Fruit fly (Drosophila melanogaster): Measurements from ENCODE around the gene Hip14.

Gene Hip14

DNA sequence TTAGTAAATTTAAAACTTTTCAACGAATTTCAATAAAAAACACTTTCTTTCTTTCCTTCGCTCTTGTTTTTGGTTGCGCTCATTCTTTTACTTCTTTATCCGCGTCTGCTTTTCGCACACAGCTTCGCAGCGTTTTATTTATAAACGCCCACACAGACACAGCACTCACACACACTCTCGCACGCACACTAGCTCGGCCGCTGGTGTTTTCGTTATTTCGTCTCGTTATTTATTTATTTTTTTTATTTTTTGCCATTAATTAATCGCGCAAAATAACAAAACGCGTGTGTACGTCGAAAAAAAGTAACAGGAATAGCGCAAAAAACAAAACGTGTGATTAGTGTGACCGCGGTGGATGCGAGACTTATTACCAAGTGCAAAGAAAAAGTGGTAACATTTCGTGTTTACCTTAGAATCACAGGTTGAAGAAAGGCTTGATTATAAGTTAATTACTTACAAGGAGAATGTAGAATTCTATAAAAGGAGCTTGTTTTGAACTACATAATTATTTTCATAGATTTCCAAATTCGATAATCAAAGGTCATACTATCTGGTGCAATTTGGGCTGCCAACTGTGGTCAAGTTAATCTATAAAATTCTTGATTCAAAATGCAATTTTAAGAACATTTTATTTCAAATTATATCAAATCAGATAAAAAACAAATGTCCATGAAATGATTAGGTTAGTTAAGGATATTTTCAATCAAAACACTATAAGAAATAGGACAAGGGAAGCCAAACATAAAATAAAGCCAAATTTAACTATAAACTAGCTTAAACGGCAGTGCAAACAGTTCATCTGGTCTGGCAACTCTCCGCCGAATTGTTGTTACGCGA lies 16.6 kb downstream of the Hip14 start, which contains the start of the genes hzg and mRpS31 (continued):
- TF ChIP-seq achi (GFP tag; optimal IDR thresholded peaks at IDR 0.05) (peak; percentile 36), Ets21C (GFP tag; optimal IDR thresholded peaks at IDR 0.05) (peak; percentile 45), Smox (GFP tag; optimal IDR thresholded peaks at IDR 0.05) (peak; percentile 47), ss (GFP tag; optimal IDR thresholded peaks at IDR 0.05) (peak; percentile 70 to 85), Eip93F (GFP tag; optimal IDR thresholded peaks at IDR 0.05) (no peak), spab (GFP tag; optimal IDR thresholded peaks at IDR 0.05) (peak; percentile 58), fd59A (GFP tag; optimal IDR thresholded peaks at IDR 0.05) (peak; percentile 2), topi (GFP tag; optimal IDR thresholded peaks at IDR 0.05) (peak; percentile 50), dac (GFP tag; optimal IDR thresholded peaks at IDR 0.05) (peak; percentile 37), CG6854 (GFP tag; optimal IDR thresholded peaks at IDR 0.05) (peak; percentile 58), CG1621 (tag; optimal IDR thresholded peaks at IDR 0.05) (peak; percentile 80), eg (GFP tag; IDR thresholded peaks at IDR 0.05) (peak; percentile 83), CG10631 (GFP tag; optimal IDR thresholded peaks at IDR 0.05) (peak; percentile 64), Lpt (GFP tag; optimal IDR thresholded peaks at IDR 0.05) (no peak), CG10669 (GFP tag; optimal IDR thresholded peaks at IDR 0.05) (peak; percentile 53), Ets96B (tag; optimal IDR thresholded peaks at IDR 0.05) (peak; percentile 36), CG15336 (GFP tag; IDR thresholded peaks at IDR 0.05) (peak; percentile 66), acj6 (GFP tag; optimal IDR thresholded peaks at IDR 0.05) (peak; percentile 57), CG34406 (GFP tag; optimal IDR thresholded peaks at IDR 0.05) (peak; percentile 3), CG11762 (GFP tag; optimal IDR thresholded peaks at IDR 0.05; ENCODE audit: insufficient read depth) (no peak), vri (GFP tag; optimal IDR thresholded peaks at IDR 0.05) (peak; percentile 70), Eip75B (GFP tag; optimal IDR thresholded peaks at IDR 0.05) (peak; percentile 28)

DNA sequence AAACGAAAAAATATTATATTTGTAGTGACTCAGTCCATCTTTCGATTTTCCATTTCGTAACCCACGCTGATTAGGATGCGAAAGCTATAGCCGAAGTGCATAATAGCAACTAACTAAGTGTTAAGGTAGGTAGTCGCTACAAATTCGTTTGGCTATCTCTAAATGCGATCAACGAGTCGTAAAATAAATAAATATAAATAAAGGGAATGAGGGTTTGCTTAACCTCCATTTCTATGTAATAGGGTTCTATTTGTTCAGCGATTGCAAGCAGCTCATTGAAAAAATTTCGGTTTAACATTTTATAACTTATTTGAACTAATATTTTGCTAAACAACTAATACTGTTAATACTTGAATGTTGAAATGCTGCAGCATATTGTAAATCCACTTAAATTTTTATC lies 22.1 kb downstream of the Hip14 start:
- TF ChIP-seq CG11762 (GFP tag; optimal IDR thresholded peaks at IDR 0.05; ENCODE audit: insufficient read depth) (no peak), fkh (GFP tag; optimal IDR thresholded peaks at IDR 0.05) (peak; percentile 11)

DNA sequence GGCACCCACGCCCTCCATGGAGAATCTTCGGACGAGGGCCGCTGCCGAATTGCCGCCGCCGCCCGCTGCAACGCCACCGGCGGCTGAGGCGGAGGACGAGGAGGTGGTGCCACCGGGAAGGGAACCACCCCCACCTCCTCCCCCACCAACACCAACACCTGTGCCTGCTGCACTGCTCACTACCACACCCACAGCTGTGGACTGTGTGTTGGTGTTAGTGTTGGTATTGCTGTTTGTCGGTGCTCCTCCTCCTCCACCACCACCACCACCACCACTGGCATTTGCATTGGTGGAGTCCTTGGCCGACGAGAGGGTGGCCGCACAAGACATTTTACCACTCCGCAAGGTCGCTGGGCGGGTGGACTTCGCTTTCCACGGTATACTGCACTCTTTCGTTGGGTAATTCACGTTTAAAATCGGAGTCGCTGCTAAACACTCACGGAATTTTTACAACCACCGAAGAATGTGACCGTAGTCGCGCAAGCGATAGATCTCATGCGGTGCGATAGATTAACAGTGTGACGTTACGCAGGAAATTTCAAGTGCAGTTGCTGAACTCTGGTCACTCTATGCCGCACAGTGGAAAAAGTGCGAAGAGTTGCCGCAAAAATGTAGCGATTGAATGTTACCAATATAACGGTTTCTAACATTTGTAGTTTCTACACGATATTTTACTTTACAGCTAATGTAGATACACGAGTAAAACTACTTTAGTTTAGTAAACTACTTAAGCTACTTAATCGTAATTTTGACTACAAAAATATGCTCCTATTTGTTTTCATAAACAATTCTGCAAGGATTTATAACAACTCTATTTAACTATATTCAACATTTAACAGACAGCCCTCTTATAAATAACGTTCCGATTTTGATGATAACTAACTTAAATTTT lies 23.5 kb downstream of the Hip14 start, which contains the start of gene mib1:
TSS of gene mib1 (minus strand) at position 494 of the 892 bp plus-strand sequence.
- TF ChIP-seq Eip75B (GFP tag; optimal IDR thresholded peaks at IDR 0.05) (no peak), CG8632 (GFP tag; optimal IDR thresholded peaks at IDR 0.05) (no peak), Hr39 (GFP tag; optimal IDR thresholded peaks at IDR 0.05) (no peak), dsx (GFP tag; optimal IDR thresholded peaks at IDR 0.05; ENCODE audit: poor library complexity, severe bottlenecking) (no peak), Ets96B (tag; optimal IDR thresholded peaks at IDR 0.05) (no peak), CG6792 (GFP tag; optimal IDR thresholded peaks at IDR 0.05) (no peak), CG7368 (GFP tag; optimal IDR thresholded peaks at IDR 0.05) (peak; percentile 44), Lpt (GFP tag; optimal IDR thresholded peaks at IDR 0.05) (peak; percentile 32), svp (GFP tag) (peak; percentile 75), vri (GFP tag; optimal IDR thresholded peaks at IDR 0.05) (no peak), Hr4 (GFP tag; optimal IDR thresholded peaks at IDR 0.05) (no peak), lz (GFP tag; optimal IDR thresholded peaks at IDR 0.05) (no peak), fd85E (GFP tag; optimal IDR thresholded peaks at IDR 0.05) (no peak), CG6163 (GFP tag; IDR thresholded peaks at IDR 0.05) (peak; percentile 48), CG10631 (GFP tag; optimal IDR thresholded peaks at IDR 0.05) (no peak), CG9139 (GFP tag; optimal IDR thresholded peaks at IDR 0.05) (peak; percentile 39), CG8119 (GFP tag; IDR thresholded peaks at IDR 0.05) (peak; percentile 60; the same call in 1 of the 3 replicates), cyc (GFP tag; optimal IDR thresholded peaks at IDR 0.05) (peak; percentile 41), pdm3 (GFP tag; optimal IDR thresholded peaks at IDR 0.05) (no peak), eg (GFP tag; IDR thresholded peaks at IDR 0.05) (no peak; the same call in 2 of the 3 replicates), CG3032 (tag; optimal IDR thresholded peaks at IDR 0.05) (no peak), CG6276 (GFP tag; optimal IDR thresholded peaks at IDR 0.05) (peak; percentile 19), CG15336 (GFP tag; IDR thresholded peaks at IDR 0.05) (0 out of 2 replicates have a peak, but pooled peaks have one; percentile 19), CG6808 (GFP tag; optimal IDR thresholded peaks at IDR 0.05) (peak; percentile 66), spab (GFP tag; optimal IDR thresholded peaks at IDR 0.05) (peak; percentile 23), CG34406 (GFP tag; optimal IDR thresholded peaks at IDR 0.05) (no peak), Sox14 (GFP tag; optimal IDR thresholded peaks at IDR 0.05) (no peak), Eip78C (GFP tag) (peak; percentile 61), Sox102F (GFP tag; optimal IDR thresholded peaks at IDR 0.05) (no peak), Smox (GFP tag; optimal IDR thresholded peaks at IDR 0.05) (no peak), fkh (GFP tag; optimal IDR thresholded peaks at IDR 0.05) (peak; percentile 24)
